Worm (Caenorhabditis elegans) whole organism, young adult: ENCODE data around the gene B0252.3.

Source experiments
- F33H1.4 ChIP-seq: fragments of 200-800 bp; sonication (Bioruptor generic); IDR thresholded peaks from 2 replicates; pipeline ENCODE4 v1.3.6; 2022; ENCODE audit warnings: missing genetic modification reagents, missing genetic modification characterization, missing compliant biosample characterization
- F55B11.4 ChIP-seq: sonication (generic microtip); optimal IDR thresholded peaks from 2 replicates; lab custom pipeline; 2016; ENCODE audit warnings: missing compliant biosample characterization, missing genetic modification characterization, borderline replicate concordance; ENCODE audit not compliant: insufficient read depth
- dpl-1 ChIP-seq: fragments of 150-350 bp; optimal IDR thresholded peaks from 2 replicates; lab custom pipeline; 2014; ENCODE audit warnings: missing biosample characterization, missing genetic modification reagents, missing genetic modification characterization
- egl-18 ChIP-seq: fragments of 200-800 bp; sonication (Bioruptor generic); IDR thresholded peaks from 2 replicates; pipeline ENCODE4 v1.3.6; 2022; ENCODE audit warnings: missing genetic modification reagents, missing genetic modification characterization, missing compliant biosample characterization
- ets-4 ChIP-seq: fragments of 200-800 bp; sonication (Bioruptor generic); optimal IDR thresholded peaks from 2 replicates; lab custom pipeline; 2018; ENCODE audit warnings: mild to moderate bottlenecking, missing genetic modification characterization, missing compliant biosample characterization
- mes-4 ChIP-seq: sonication (generic microtip); optimal IDR thresholded peaks from 2 replicates; lab custom pipeline; 2016; ENCODE audit warnings: missing genotype, missing genetic modification characterization, missing compliant biosample characterization
- nhr-120 ChIP-seq: fragments of 200-800 bp; sonication (Bioruptor generic); IDR thresholded peaks from 2 replicates; pipeline ENCODE4 v1.3.6; 2022; ENCODE audit warnings: missing genetic modification characterization, missing compliant biosample characterization
- nhr-80 ChIP-seq: sonication (generic microtip); optimal IDR thresholded peaks from 2 replicates; lab custom pipeline; 2016; ENCODE audit warnings: missing genetic modification characterization, missing compliant biosample characterization
- pha-4 ChIP-seq: fragments of 150-350 bp; sonication (generic microtip); optimal IDR thresholded peaks from 2 replicates; lab custom pipeline; 2014; ENCODE audit warnings: missing biosample characterization, missing genetic modification reagents, missing genetic modification characterization
- unc-62 ChIP-seq: fragments of 150-350 bp; optimal IDR thresholded peaks from 2 replicates; lab custom pipeline; 2014; ENCODE audit warnings: missing biosample characterization, missing genetic modification reagents, missing genetic modification characterization

DNA sequence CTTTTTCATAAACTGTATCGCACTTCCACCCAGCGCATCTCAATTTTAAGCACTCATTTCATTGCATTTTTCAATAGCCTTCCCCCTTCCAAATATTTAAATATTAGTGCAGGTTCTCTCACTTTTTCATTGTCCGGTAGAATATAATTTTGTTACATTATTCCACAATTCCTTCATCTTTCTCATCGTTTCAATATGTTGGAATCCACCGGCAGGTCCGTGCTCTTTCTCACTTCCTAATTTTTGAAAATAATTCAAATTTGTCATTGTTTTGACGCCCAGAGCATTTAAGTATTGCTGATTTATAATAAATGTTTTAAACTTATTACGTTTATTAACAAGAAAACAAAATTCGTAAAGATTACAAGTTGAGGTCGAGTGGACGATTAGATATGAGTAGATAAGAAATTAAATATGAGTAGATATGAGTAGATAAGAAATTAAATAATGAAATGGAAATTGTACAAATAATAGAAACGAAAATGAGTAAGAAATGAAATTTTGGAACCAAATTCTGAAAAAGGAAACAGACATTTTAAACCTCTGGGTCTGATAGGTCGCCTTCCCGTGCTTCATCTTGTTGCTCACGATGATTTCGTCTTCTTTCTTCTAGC, 47.6 kb upstream of the B0252.3 start:
- no peak for TF ChIP-seq F33H1.4 (GFP tag; lab: Robert Waterston, UW)
- no peak for TF ChIP-seq egl-18 (GFP tag; lab: Robert Waterston, UW)
- no peak for TF ChIP-seq unc-62
- TF ChIP-seq F55B11.4 (tag; lab: Kevin White, UChicago), result no peak
- TF ChIP-seq ets-4 (GFP tag; lab: Kevin White, UChicago), result no peak
- TF ChIP-seq pha-4 (tag; lab: Kevin White, UChicago), result no peak
- TF ChIP-seq dpl-1 (GFP tag; lab: Kevin White, UChicago), result no peak
- TF ChIP-seq nhr-80 (tag; lab: Kevin White, UChicago), result no peak
- TF ChIP-seq mes-4 (tag; lab: Kevin White, UChicago), result no peak
- no peak for TF ChIP-seq nhr-120 (GFP tag; lab: Robert Waterston, UW)
